Worm (Caenorhabditis elegans): ENCODE results near the gene F28A12.3.

Gene F28A12.3

ce11 chrV:8662056-8663006 is 21.2 kb upstream of the F28A12.3 start:
- TF ChIP-seq him-1 (tag; optimal IDR thresholded peaks at IDR 0.05): no peak
- TF ChIP-seq dao-5 (tag; optimal IDR thresholded peaks at IDR 0.05): no peak
- TF ChIP-seq W03F9.2 (tag; optimal IDR thresholded peaks at IDR 0.05): no peak

ce11 chrV:8661241-8661954 is 20.2 kb upstream of the F28A12.3 start:
- TF ChIP-seq him-1 (tag; optimal IDR thresholded peaks at IDR 0.05): no peak
- no peak for TF ChIP-seq dao-5 (tag; optimal IDR thresholded peaks at IDR 0.05)
- no peak for TF ChIP-seq W03F9.2 (tag; optimal IDR thresholded peaks at IDR 0.05)

- no peak for TF ChIP-seq him-1 (tag; optimal IDR thresholded peaks at IDR 0.05)
- TF ChIP-seq W03F9.2 (tag; optimal IDR thresholded peaks at IDR 0.05): no peak
- TF ChIP-seq dao-5 (tag; optimal IDR thresholded peaks at IDR 0.05): no peak
These were observed 19.3 kb upstream of the F28A12.3 start for ce11 chrV:8660475-8660874.

- TF ChIP-seq him-1 (tag; optimal IDR thresholded peaks at IDR 0.05) (no peak), dao-5 (tag; optimal IDR thresholded peaks at IDR 0.05) (no peak), W03F9.2 (tag; optimal IDR thresholded peaks at IDR 0.05) (no peak)
These were observed 17.6 kb upstream of the F28A12.3 start for ce11 chrV:8658577-8659362.

- TF ChIP-seq W03F9.2 (tag; optimal IDR thresholded peaks at IDR 0.05) (no peak), him-1 (tag; optimal IDR thresholded peaks at IDR 0.05) (no peak), dao-5 (tag; optimal IDR thresholded peaks at IDR 0.05) (no peak)
These were observed 16.7 kb upstream of the F28A12.3 start for ce11 chrV:8657911-8658310.

- no peak for TF ChIP-seq dao-5 (tag; optimal IDR thresholded peaks at IDR 0.05)
- TF ChIP-seq him-1 (tag; optimal IDR thresholded peaks at IDR 0.05): no peak
- no peak for TF ChIP-seq W03F9.2 (tag; optimal IDR thresholded peaks at IDR 0.05)
These were observed 13.6 kb upstream of the F28A12.3 start for ce11 chrV:8654460-8655419.

- no peak for TF ChIP-seq W03F9.2 (tag; optimal IDR thresholded peaks at IDR 0.05)
- no peak for TF ChIP-seq dao-5 (tag; optimal IDR thresholded peaks at IDR 0.05)
- no peak for TF ChIP-seq him-1 (tag; optimal IDR thresholded peaks at IDR 0.05)
These were observed 12.1 kb upstream of the F28A12.3 start for ce11 chrV:8653080-8653821.

ce11 chrV:8652177-8652576 is 11.0 kb upstream of the F28A12.3 start:
- no peak for TF ChIP-seq dao-5 (tag; optimal IDR thresholded peaks at IDR 0.05)
- no peak for TF ChIP-seq W03F9.2 (tag; optimal IDR thresholded peaks at IDR 0.05)
- TF ChIP-seq him-1 (tag; optimal IDR thresholded peaks at IDR 0.05): no peak

- TF ChIP-seq dao-5 (tag; optimal IDR thresholded peaks at IDR 0.05) (no peak), him-1 (tag; optimal IDR thresholded peaks at IDR 0.05) (no peak), W03F9.2 (tag; optimal IDR thresholded peaks at IDR 0.05) (peak; percentile 36)
These were observed 10.0 kb upstream of the F28A12.3 start for ce11 chrV:8651007-8651711.

ce11 chrV:8650365-8650764 is 9.2 kb upstream of the F28A12.3 start:
- TF ChIP-seq dao-5 (tag; optimal IDR thresholded peaks at IDR 0.05): no peak
- TF ChIP-seq W03F9.2 (tag; optimal IDR thresholded peaks at IDR 0.05): no peak
- TF ChIP-seq him-1 (tag; optimal IDR thresholded peaks at IDR 0.05): no peak

- no peak for TF ChIP-seq dao-5 (tag; optimal IDR thresholded peaks at IDR 0.05)
- TF ChIP-seq W03F9.2 (tag; optimal IDR thresholded peaks at IDR 0.05): no peak
- no peak for TF ChIP-seq him-1 (tag; optimal IDR thresholded peaks at IDR 0.05)
These were observed 7.1 kb upstream of the F28A12.3 start for ce11 chrV:8648251-8648650.

Measured in whole organism, L4/young adult.